Fruit fly (Drosophila melanogaster) whole organism, embryonic: Measurements from ENCODE around the gene brm.

Source experiments
- Atf-2 ChIP-seq: fragments of 200-800 bp; sonication (Bioruptor generic); optimal IDR thresholded peaks from 2 replicates; lab custom pipeline; 2016; ENCODE audit warnings: missing biosample characterization, missing genetic modification characterization
- Blimp-1 ChIP-seq: fragments of 200-800 bp; sonication (Bioruptor generic); optimal IDR thresholded peaks from 3 replicates; lab custom pipeline; 2018; ENCODE audit warnings: missing biosample characterization, missing genetic modification characterization, mild to moderate bottlenecking, moderate library complexity, missing genetic modification reagents
- CG10267 ChIP-seq: fragments of 200-800 bp; sonication (Bioruptor generic); optimal IDR thresholded peaks from 2 replicates; lab custom pipeline; 2018; ENCODE audit warnings: missing biosample characterization, mild to moderate bottlenecking, missing genetic modification characterization, moderate library complexity
- CG10654 ChIP-seq: fragments of 200-800 bp; sonication (Bioruptor generic); optimal IDR thresholded peaks from 2 replicates; lab custom pipeline; 2016; ENCODE audit warnings: missing biosample characterization, missing genetic modification characterization
- CG11504 ChIP-seq: fragments of 200-800 bp; sonication (Bioruptor generic); optimal IDR thresholded peaks from 3 replicates; lab custom pipeline; 2019; ENCODE audit warnings: missing biosample characterization, mild to moderate bottlenecking, missing genetic modification characterization, moderate library complexity
- CG11560 ChIP-seq: fragments of 200-800 bp; sonication (Bioruptor generic); IDR thresholded peaks from 3 replicates; pipeline ENCODE4 v1.3.6; 2022; ENCODE audit warnings: missing biosample characterization, missing genetic modification characterization
- CG17361 ChIP-seq: fragments of 200-800 bp; sonication (Bioruptor generic); IDR thresholded peaks from 3 replicates; pipeline ENCODE4 v1.3.6; 2022; ENCODE audit warnings: missing biosample characterization, missing genetic modification characterization
- CG17829 ChIP-seq: fragments of 200-800 bp; optimal IDR thresholded peaks from 2 replicates; lab custom pipeline; 2019; ENCODE audit warnings: missing biosample characterization, mild to moderate bottlenecking, missing genetic modification characterization, moderate library complexity
- CG18262 ChIP-seq: fragments of 200-800 bp; optimal IDR thresholded peaks from 3 replicates; lab custom pipeline; 2019; ENCODE audit warnings: missing biosample characterization, mild to moderate bottlenecking, missing genetic modification characterization, moderate library complexity
- CG2712 ChIP-seq: fragments of 200-800 bp; optimal IDR thresholded peaks from 3 replicates; lab custom pipeline; 2019; ENCODE audit warnings: missing biosample characterization, mild to moderate bottlenecking, missing genetic modification characterization, moderate library complexity
- CG30020 ChIP-seq: fragments of 200-800 bp; optimal IDR thresholded peaks from 2 replicates; lab custom pipeline; 2019; ENCODE audit warnings: missing biosample characterization, mild to moderate bottlenecking, missing genetic modification characterization, moderate library complexity
- CG31441 ChIP-seq: fragments of 200-800 bp; sonication (Bioruptor generic); IDR thresholded peaks from 2 replicates; pipeline ENCODE4 v1.3.6; 2022; ENCODE audit warnings: missing biosample characterization, missing genetic modification characterization
- CG33557 ChIP-seq: fragments of 200-800 bp; sonication (Bioruptor generic); optimal IDR thresholded peaks from 2 replicates; lab custom pipeline; 2019; ENCODE audit warnings: missing biosample characterization, mild to moderate bottlenecking, missing genetic modification characterization, moderate library complexity
- CG4282 ChIP-seq: fragments of 200-800 bp; sonication (Bioruptor generic); optimal IDR thresholded peaks from 2 replicates; lab custom pipeline; 2016; ENCODE audit warnings: missing biosample characterization, missing genetic modification characterization
- CG4617 ChIP-seq: fragments of 200-800 bp; sonication (Bioruptor generic); optimal IDR thresholded peaks from 3 replicates; lab custom pipeline; 2016; ENCODE audit warnings: missing biosample characterization, missing genetic modification characterization, borderline replicate concordance
- CG7839 ChIP-seq: fragments of 200-800 bp; sonication (Bioruptor generic); optimal IDR thresholded peaks from 3 replicates; lab custom pipeline; 2018; ENCODE audit warnings: missing biosample characterization, mild to moderate bottlenecking, missing genetic modification characterization, moderate library complexity
- CG8924 ChIP-seq: fragments of 200-800 bp; optimal IDR thresholded peaks from 3 replicates; lab custom pipeline; 2019; ENCODE audit warnings: missing biosample characterization, mild to moderate bottlenecking, missing genetic modification characterization, moderate library complexity
- CG9437 ChIP-seq: fragments of 200-800 bp; sonication (Bioruptor generic); optimal IDR thresholded peaks from 2 replicates; lab custom pipeline; 2018; ENCODE audit warnings: missing biosample characterization, mild to moderate bottlenecking, missing genetic modification characterization
- CG9609 ChIP-seq: fragments of 200-800 bp; sonication (Bioruptor generic); optimal IDR thresholded peaks from 3 replicates; lab custom pipeline; 2016; ENCODE audit warnings: missing biosample characterization, missing genetic modification characterization
- CoRest ChIP-seq: fragments of 200-800 bp; sonication (Bioruptor generic); optimal IDR thresholded peaks from 3 replicates; lab custom pipeline; 2018; ENCODE audit warnings: missing biosample characterization, mild to moderate bottlenecking, missing genetic modification characterization, moderate library complexity
- D19A ChIP-seq: fragments of 200-800 bp; optimal IDR thresholded peaks from 3 replicates; lab custom pipeline; 2019; ENCODE audit warnings: missing biosample characterization, mild to moderate bottlenecking, missing genetic modification characterization, moderate library complexity
- Hr51 ChIP-seq, 2 experiments: fragments of 200-800 bp; sonication (Bioruptor generic); optimal IDR thresholded peaks; 2 replicates in 1 of 2; 3 replicates in 1 of 2; lab custom pipeline; 2016 to 2018; ENCODE audit warnings: missing biosample characterization in 2 of 2, missing genetic modification characterization in 2 of 2, mild to moderate bottlenecking in 1 of 2, moderate library complexity in 1 of 2
- Lhr ChIP-seq: fragments of 200-800 bp; sonication (Bioruptor generic); optimal IDR thresholded peaks from 3 replicates; lab custom pipeline; 2017; ENCODE audit warnings: mild to moderate bottlenecking, missing biosample characterization, missing genetic modification reagents, missing genetic modification characterization
- Sox100B ChIP-seq: fragments of 200-800 bp; sonication (Bioruptor generic); optimal IDR thresholded peaks from 3 replicates; lab custom pipeline; 2018; ENCODE audit warnings: missing biosample characterization, mild to moderate bottlenecking, missing genetic modification characterization
- Sox102F ChIP-seq: fragments of 200-800 bp; sonication (Bioruptor generic); optimal IDR thresholded peaks from 2 replicates; lab custom pipeline; 2018; ENCODE audit warnings: missing biosample characterization, mild to moderate bottlenecking, missing genetic modification characterization, moderate library complexity
- Ssrp ChIP-seq: fragments of 200-800 bp; sonication (Bioruptor generic); optimal IDR thresholded peaks from 2 replicates; lab custom pipeline; 2018; ENCODE audit warnings: missing biosample characterization, mild to moderate bottlenecking, missing genetic modification characterization, moderate library complexity
- Stat92E ChIP-seq, 3 experiments: fragments of >200 bp in 2 of 3; fragments of 200-800 bp in 1 of 3; sonication (Bioruptor generic) in 1 of 3; optimal IDR thresholded peaks; 2 replicates each; lab custom pipeline; 2017 to 2019; ENCODE audit warnings: missing biosample characterization in 3 of 3, missing genetic modification characterization in 3 of 3, mild to moderate bottlenecking in 1 of 3, moderate library complexity in 1 of 3
- Usf ChIP-seq: fragments of 200-800 bp; sonication (Bioruptor generic); optimal IDR thresholded peaks from 2 replicates; lab custom pipeline; 2017; ENCODE audit warnings: missing genotype, missing biosample characterization, missing genetic modification characterization
- Vsx1 ChIP-seq: fragments of 200-800 bp; sonication (Bioruptor generic); optimal IDR thresholded peaks from 2 replicates; lab custom pipeline; 2017; ENCODE audit warnings: missing biosample characterization, mild to moderate bottlenecking, missing genetic modification characterization, missing genetic modification reagents
- Xrp1 ChIP-seq: fragments of 200-800 bp; sonication (Bioruptor generic); IDR thresholded peaks from 2 replicates; pipeline ENCODE4 v1.3.6; 2022; ENCODE audit warnings: missing biosample characterization, missing genetic modification characterization
- abd-A ChIP-seq: fragments of 200-800 bp; sonication (Bioruptor generic); optimal IDR thresholded peaks from 3 replicates; lab custom pipeline; 2019; ENCODE audit warnings: missing biosample characterization, mild to moderate bottlenecking, missing genetic modification characterization, moderate library complexity
- ara ChIP-seq: fragments of 200-800 bp; sonication (Bioruptor generic); IDR thresholded peaks from 2 replicates; pipeline ENCODE4 v1.3.6; 2022; ENCODE audit warnings: missing biosample characterization, missing genetic modification characterization
- bowl ChIP-seq: fragments of 200-800 bp; sonication (Bioruptor generic); IDR thresholded peaks from 2 replicates; pipeline ENCODE4 v1.3.6; 2022; ENCODE audit warnings: missing biosample characterization, missing genetic modification characterization
- bsh ChIP-seq, 2 experiments: fragments of 200-800 bp; sonication (Bioruptor generic); optimal IDR thresholded peaks; 2 replicates each; lab custom pipeline; 2017 to 2018; ENCODE audit warnings: mild to moderate bottlenecking in 2 of 2, missing biosample characterization in 2 of 2, missing genetic modification characterization in 2 of 2, moderate library complexity in 1 of 2
- cad ChIP-seq: fragments of >200 bp; optimal IDR thresholded peaks from 2 replicates; lab custom pipeline; 2017; ENCODE audit warnings: missing biosample characterization, missing genetic modification characterization
- chif ChIP-seq, 2 experiments: fragments of 200-800 bp; sonication (Bioruptor generic); optimal IDR thresholded peaks; 3 replicates each; lab custom pipeline; 2016; ENCODE audit warnings: missing biosample characterization in 2 of 2, missing genetic modification characterization in 2 of 2
- dimm ChIP-seq: fragments of 200-800 bp; sonication (Bioruptor generic); IDR thresholded peaks from 2 replicates; pipeline ENCODE4 v1.3.6; 2022; ENCODE audit warnings: missing biosample characterization, missing genetic modification characterization
- dmrt11E ChIP-seq: fragments of 200-800 bp; sonication (Bioruptor generic); optimal IDR thresholded peaks from 3 replicates; lab custom pipeline; 2018; ENCODE audit warnings: missing biosample characterization, mild to moderate bottlenecking, missing genetic modification characterization, moderate library complexity
- dmrt99B ChIP-seq: fragments of 200-800 bp; sonication (Bioruptor generic); optimal IDR thresholded peaks from 2 replicates; lab custom pipeline; 2018; ENCODE audit warnings: missing biosample characterization, mild to moderate bottlenecking, missing genetic modification characterization, moderate library complexity
- gem ChIP-seq: fragments of 200-800 bp; sonication (Bioruptor generic); optimal IDR thresholded peaks from 2 replicates; lab custom pipeline; 2019; ENCODE audit warnings: missing biosample characterization, mild to moderate bottlenecking, missing genetic modification characterization, moderate library complexity
- grau ChIP-seq: fragments of 200-800 bp; optimal IDR thresholded peaks from 3 replicates; lab custom pipeline; 2019; ENCODE audit warnings: missing biosample characterization, mild to moderate bottlenecking, missing genetic modification characterization, moderate library complexity
- lola ChIP-seq, 3 experiments: fragments of >200 bp in 2 of 3; fragments of 200-800 bp in 1 of 3; sonication (Bioruptor generic) in 1 of 3; optimal IDR thresholded peaks; 2 replicates each; lab custom pipeline; 2017 to 2019; ENCODE audit warnings: missing biosample characterization in 3 of 3, missing genetic modification characterization in 3 of 3, mild to moderate bottlenecking in 1 of 3, moderate library complexity in 1 of 3
- nau ChIP-seq: fragments of 200-800 bp; sonication (Bioruptor generic); optimal IDR thresholded peaks from 3 replicates; lab custom pipeline; 2017; ENCODE audit warnings: missing biosample characterization, mild to moderate bottlenecking, missing genetic modification characterization, missing genetic modification reagents
- nmo ChIP-seq: fragments of 200-800 bp; sonication (Bioruptor generic); optimal IDR thresholded peaks from 2 replicates; lab custom pipeline; 2018; ENCODE audit warnings: missing biosample characterization, mild to moderate bottlenecking, missing genetic modification characterization, moderate library complexity
- so ChIP-seq: fragments of 200-800 bp; sonication (Bioruptor generic); IDR thresholded peaks from 3 replicates; pipeline ENCODE4 v1.3.6; 2022; ENCODE audit warnings: missing biosample characterization, missing genetic modification characterization
- stc ChIP-seq: fragments of 200-800 bp; sonication (Bioruptor generic); IDR thresholded peaks from 2 replicates; pipeline ENCODE4 v1.3.6; 2022; ENCODE audit warnings: missing biosample characterization, missing genetic modification characterization
- zf30C ChIP-seq: fragments of 200-800 bp; sonication (Bioruptor generic); optimal IDR thresholded peaks from 3 replicates; lab custom pipeline; 2018; ENCODE audit warnings: missing biosample characterization, mild to moderate bottlenecking, missing genetic modification characterization

The brm gene

dm6 chr3L:16013198-16013982 is 30.7 kb upstream of the brm start (continued):
- TF ChIP-seq CG30020 (tag; lab: Kevin White, UChicago): no peak
- TF ChIP-seq CG4282: no peak
- TF ChIP-seq CG7839 (tag; lab: Kevin White, UChicago): peak; percentile 29
- peak; percentile 59 for TF ChIP-seq gem
- peak; percentile 33 for TF ChIP-seq Ssrp (tag; lab: Kevin White, UChicago)
- peak; percentile 22 for TF ChIP-seq CG8924 (tag; lab: Kevin White, UChicago)
- TF ChIP-seq bowl (GFP tag; lab: Robert Waterston, UW): peak; percentile 72; the same call in 1 of the 2 replicates
- peak in 1 of 2 experiments; percentile 55 for TF ChIP-seq Hr51 (GFP tag; optimal IDR thresholded peaks at IDR 0.05; lab: Kevin White, UChicago)
- peak; percentile 22 for TF ChIP-seq CG33557 (GFP tag; lab: Kevin White, UChicago)
- no peak for TF ChIP-seq ara (GFP tag; lab: Robert Waterston, UW)
- TF ChIP-seq D19A (tag; lab: Kevin White, UChicago): peak; percentile 10
- no peak for TF ChIP-seq CG4617 (GFP tag; lab: Kevin White, UChicago)
- peak in 1 of 3 experiments; percentile 55 for TF ChIP-seq lola (GFP tag; optimal IDR thresholded peaks at IDR 0.05; lab: Kevin White, UChicago)
- TF ChIP-seq zf30C: peak; percentile 45
- no peak for TF ChIP-seq cad
- TF ChIP-seq dmrt11E (tag; lab: Kevin White, UChicago): peak; percentile 60
- TF ChIP-seq Sox100B (GFP tag; lab: Kevin White, UChicago): peak; percentile 30
- no peak for TF ChIP-seq Lhr
- peak; percentile 37 for TF ChIP-seq CoRest (tag; lab: Kevin White, UChicago)
- TF ChIP-seq abd-A (tag; lab: Kevin White, UChicago): peak; percentile 63
- peak; percentile 70 for TF ChIP-seq CG18262 (tag; lab: Kevin White, UChicago)
- peak in 1 of 2 experiments; percentile 3 for TF ChIP-seq bsh (GFP tag; optimal IDR thresholded peaks at IDR 0.05; lab: Kevin White, UChicago)
- no peak for TF ChIP-seq dimm
- TF ChIP-seq Usf: no peak
- TF ChIP-seq CG17361 (GFP tag; lab: Robert Waterston, UW): peak; percentile 80
- peak; percentile 68 for TF ChIP-seq CG11504
- no peak for TF ChIP-seq chif (GFP tag; optimal IDR thresholded peaks at IDR 0.05; lab: Kevin White, UChicago)
- TF ChIP-seq Stat92E (GFP tag; optimal IDR thresholded peaks at IDR 0.05; lab: Kevin White, UChicago): no peak
- peak; percentile 29 for TF ChIP-seq Sox102F (GFP tag; lab: Kevin White, UChicago)
- peak; percentile 57 for TF ChIP-seq CG17829
- 0 out of 2 replicates have a peak, but pooled peaks have one; percentile 13 for TF ChIP-seq Xrp1 (GFP tag; lab: Robert Waterston, UW)
- peak; percentile 46 for TF ChIP-seq nmo (GFP tag; lab: Kevin White, UChicago)
- TF ChIP-seq so (GFP tag; lab: Robert Waterston, UW): no peak
- no peak for TF ChIP-seq CG10654 (GFP tag; lab: Kevin White, UChicago)
- peak; percentile 25 for TF ChIP-seq Vsx1 (GFP tag; lab: Kevin White, UChicago)
- TF ChIP-seq CG2712 (tag; lab: Kevin White, UChicago): peak; percentile 70
- TF ChIP-seq Blimp-1 (GFP tag; lab: Kevin White, UChicago): peak; percentile 35
- peak; percentile 63 for TF ChIP-seq CG31441
- TF ChIP-seq CG11560 (tag; lab: Robert Waterston, UW): no peak
- peak; percentile 15 for TF ChIP-seq CG9437 (GFP tag; lab: Kevin White, UChicago)
- no peak for TF ChIP-seq Atf-2 (GFP tag; lab: Kevin White, UChicago)
- no peak for TF ChIP-seq CG9609 (GFP tag; lab: Kevin White, UChicago)
- TF ChIP-seq nau (GFP tag; lab: Kevin White, UChicago): no peak
- TF ChIP-seq stc: no peak
- TF ChIP-seq grau (tag; lab: Kevin White, UChicago): peak; percentile 39
- TF ChIP-seq CG10267 (tag; lab: Kevin White, UChicago): peak; percentile 33
- TF ChIP-seq dmrt99B (tag; lab: Kevin White, UChicago): peak; percentile 39
